Fruit fly (Drosophila melanogaster) whole organism, embryonic: ENCODE results near the gene CG10301.

ENCODE experiments used
- Abd-B ChIP-seq: fragments of 200-800 bp; sonication (Bioruptor generic); optimal IDR thresholded peaks from 2 replicates; lab custom pipeline; 2018; ENCODE audit warnings: missing biosample characterization, mild to moderate bottlenecking, missing genetic modification characterization, moderate library complexity
- Ada2b ChIP-seq: fragments of 200-800 bp; sonication (Bioruptor generic); IDR thresholded peaks from 2 replicates; pipeline ENCODE4 v1.3.6; 2022; ENCODE audit warnings: missing biosample characterization, missing genetic modification characterization
- Atf6 ChIP-seq: fragments of 200-800 bp; sonication (Bioruptor generic); IDR thresholded peaks from 2 replicates; pipeline ENCODE4 v1.3.6; 2022; ENCODE audit warnings: missing biosample characterization, missing genetic modification characterization
- Bgb ChIP-seq: fragments of 200-800 bp; sonication (Bioruptor generic); IDR thresholded peaks from 2 replicates; pipeline ENCODE4 v1.3.6; 2022; ENCODE audit warnings: missing biosample characterization, missing genetic modification characterization; ENCODE audit not compliant: partially characterized antibody
- Blimp-1 ChIP-seq: fragments of 200-800 bp; sonication (Bioruptor generic); optimal IDR thresholded peaks from 3 replicates; lab custom pipeline; 2018; ENCODE audit warnings: missing biosample characterization, missing genetic modification characterization, mild to moderate bottlenecking, moderate library complexity, missing genetic modification reagents
- C15 ChIP-seq: fragments of 200-800 bp; sonication (Bioruptor generic); IDR thresholded peaks from 3 replicates; pipeline ENCODE4 v1.3.6; 2022; ENCODE audit warnings: missing biosample characterization, missing genetic modification characterization
- CG10431 ChIP-seq: fragments of 200-800 bp; sonication (Bioruptor generic); optimal IDR thresholded peaks from 3 replicates; lab custom pipeline; 2018; ENCODE audit warnings: missing biosample characterization, mild to moderate bottlenecking, missing genetic modification characterization
- CG16813 ChIP-seq: fragments of 200-800 bp; sonication (Bioruptor generic); IDR thresholded peaks from 3 replicates; pipeline ENCODE4 v1.3.6; 2022; ENCODE audit warnings: missing biosample characterization, missing genetic modification characterization; ENCODE audit not compliant: partially characterized antibody
- CG17912 ChIP-seq: fragments of 200-800 bp; sonication (Bioruptor generic); optimal IDR thresholded peaks from 2 replicates; lab custom pipeline; 2018; ENCODE audit warnings: missing biosample characterization, mild to moderate bottlenecking, missing genetic modification characterization
- CG18599 ChIP-seq: fragments of 200-800 bp; sonication (Bioruptor generic); optimal IDR thresholded peaks from 3 replicates; lab custom pipeline; 2017; ENCODE audit warnings: missing biosample characterization, missing genetic modification characterization, mild to moderate bottlenecking, moderate library complexity, missing genetic modification reagents
- CG18764 ChIP-seq: fragments of 200-800 bp; sonication (Bioruptor generic); optimal IDR thresholded peaks from 3 replicates; lab custom pipeline; 2016; ENCODE audit warnings: missing biosample characterization, missing genetic modification characterization
- CG2120 ChIP-seq: fragments of 200-800 bp; sonication (Bioruptor generic); optimal IDR thresholded peaks from 3 replicates; lab custom pipeline; 2016; ENCODE audit warnings: missing biosample characterization, missing genetic modification characterization
- CG3281 ChIP-seq: fragments of 200-800 bp; sonication (Bioruptor generic); optimal IDR thresholded peaks from 3 replicates; lab custom pipeline; 2017; ENCODE audit warnings: missing biosample characterization, mild to moderate bottlenecking, missing genetic modification characterization
- CG3407 ChIP-seq: fragments of 200-800 bp; sonication (Bioruptor generic); optimal IDR thresholded peaks from 2 replicates; lab custom pipeline; 2018; ENCODE audit warnings: missing biosample characterization, mild to moderate bottlenecking, missing genetic modification characterization
- CG34422 ChIP-seq: fragments of 200-800 bp; sonication (Bioruptor generic); IDR thresholded peaks from 3 replicates; pipeline ENCODE4 v1.3.6; 2022; ENCODE audit warnings: missing biosample characterization, missing genetic modification characterization
- CG3838 ChIP-seq: fragments of 200-800 bp; sonication (Bioruptor generic); optimal IDR thresholded peaks from 3 replicates; lab custom pipeline; 2016; ENCODE audit warnings: missing biosample characterization, missing genetic modification characterization
- CG4404 ChIP-seq: fragments of 200-800 bp; sonication (Bioruptor generic); IDR thresholded peaks from 2 replicates; pipeline ENCODE4 v1.3.6; 2022; ENCODE audit warnings: missing biosample characterization, missing genetic modification characterization
- CG6254 ChIP-seq: fragments of 200-800 bp; sonication (Bioruptor generic); optimal IDR thresholded peaks from 3 replicates; lab custom pipeline; 2017; ENCODE audit warnings: mild to moderate bottlenecking, missing biosample characterization, missing genetic modification reagents, missing genetic modification characterization
- CG6791 ChIP-seq: fragments of 200-800 bp; sonication (Bioruptor generic); IDR thresholded peaks from 3 replicates; pipeline ENCODE4 v1.3.6; 2022; ENCODE audit warnings: missing biosample characterization, missing genetic modification characterization; ENCODE audit not compliant: partially characterized antibody
- CG6854 ChIP-seq: fragments of 200-800 bp; sonication (Bioruptor generic); optimal IDR thresholded peaks from 3 replicates; lab custom pipeline; 2017; ENCODE audit warnings: missing biosample characterization, mild to moderate bottlenecking, missing genetic modification characterization
- CG7987 ChIP-seq: fragments of 200-800 bp; sonication (Bioruptor generic); optimal IDR thresholded peaks from 2 replicates; lab custom pipeline; 2018; ENCODE audit warnings: missing biosample characterization, mild to moderate bottlenecking, missing genetic modification characterization, moderate library complexity
- CG8290 ChIP-seq, 3 experiments: fragments of 200-800 bp; sonication (Bioruptor generic); optimal IDR thresholded peaks; 2 replicates each; lab custom pipeline; 2016 to 2019; ENCODE audit warnings: missing biosample characterization in 3 of 3, missing genetic modification characterization in 3 of 3, mild to moderate bottlenecking in 2 of 3, moderate library complexity in 1 of 3
- CG8359 ChIP-seq: fragments of 200-800 bp; sonication (Bioruptor generic); optimal IDR thresholded peaks from 2 replicates; lab custom pipeline; 2017; ENCODE audit warnings: missing biosample characterization, mild to moderate bottlenecking, missing genetic modification characterization, borderline replicate concordance
- D19B ChIP-seq: fragments of 200-800 bp; sonication (Bioruptor generic); optimal IDR thresholded peaks from 2 replicates; lab custom pipeline; 2017; ENCODE audit warnings: missing biosample characterization, mild to moderate bottlenecking, missing genetic modification characterization
- Fer3 ChIP-seq: fragments of 200-800 bp; sonication (Bioruptor generic); optimal IDR thresholded peaks from 2 replicates; lab custom pipeline; 2018; ENCODE audit warnings: missing biosample characterization, mild to moderate bottlenecking, missing genetic modification characterization, moderate library complexity
- H15 ChIP-seq: fragments of 200-800 bp; sonication (Bioruptor generic); IDR thresholded peaks from 3 replicates; pipeline ENCODE4 v1.3.6; 2022; ENCODE audit warnings: missing biosample characterization, missing genetic modification characterization
- Lhr ChIP-seq: fragments of 200-800 bp; sonication (Bioruptor generic); optimal IDR thresholded peaks from 3 replicates; lab custom pipeline; 2017; ENCODE audit warnings: mild to moderate bottlenecking, missing biosample characterization, missing genetic modification reagents, missing genetic modification characterization
- Nf-YC ChIP-seq: fragments of 200-800 bp; optimal IDR thresholded peaks from 3 replicates; lab custom pipeline; 2019; ENCODE audit warnings: missing biosample characterization, mild to moderate bottlenecking, missing genetic modification characterization, moderate library complexity
- Sry-β ChIP-seq: fragments of 200-800 bp; sonication (Bioruptor generic); optimal IDR thresholded peaks from 2 replicates; lab custom pipeline; 2018; ENCODE audit warnings: missing biosample characterization, mild to moderate bottlenecking, missing genetic modification characterization, moderate library complexity
- Stat92E ChIP-seq, 3 experiments: fragments of >200 bp in 2 of 3; fragments of 200-800 bp in 1 of 3; sonication (Bioruptor generic) in 1 of 3; optimal IDR thresholded peaks; 2 replicates each; lab custom pipeline; 2017 to 2019; ENCODE audit warnings: missing biosample characterization in 3 of 3, missing genetic modification characterization in 3 of 3, mild to moderate bottlenecking in 1 of 3, moderate library complexity in 1 of 3
- YL-1 ChIP-seq: fragments of 200-800 bp; sonication (Bioruptor generic); optimal IDR thresholded peaks from 3 replicates; lab custom pipeline; 2017; ENCODE audit warnings: missing biosample characterization, mild to moderate bottlenecking, missing genetic modification characterization
- bcd ChIP-seq: fragments of 200-800 bp; sonication (Bioruptor generic); optimal IDR thresholded peaks from 2 replicates; lab custom pipeline; 2017; ENCODE audit warnings: missing biosample characterization, mild to moderate bottlenecking, missing genetic modification characterization
- dmrt99B ChIP-seq: fragments of 200-800 bp; sonication (Bioruptor generic); optimal IDR thresholded peaks from 2 replicates; lab custom pipeline; 2018; ENCODE audit warnings: missing biosample characterization, mild to moderate bottlenecking, missing genetic modification characterization, moderate library complexity
- insv ChIP-seq, 2 experiments: fragments of 200-800 bp; sonication (Bioruptor generic); optimal IDR thresholded peaks; 3 replicates each; lab custom pipeline; 2016 to 2018; ENCODE audit warnings: missing biosample characterization in 2 of 2, missing genetic modification characterization in 2 of 2
- nerfin-1 ChIP-seq: fragments of 200-800 bp; sonication (Bioruptor generic); optimal IDR thresholded peaks from 3 replicates; lab custom pipeline; 2019; ENCODE audit warnings: missing biosample characterization, mild to moderate bottlenecking, missing genetic modification characterization, moderate library complexity
- nerfin-2 ChIP-seq: fragments of 200-800 bp; sonication (Bioruptor generic); IDR thresholded peaks from 2 replicates; pipeline ENCODE4 v1.3.6; 2022; ENCODE audit warnings: missing biosample characterization, missing genetic modification characterization; ENCODE audit not compliant: partially characterized antibody
- oc ChIP-seq: fragments of 200-800 bp; sonication (Bioruptor generic); optimal IDR thresholded peaks from 2 replicates; lab custom pipeline; 2018; ENCODE audit warnings: missing biosample characterization, mild to moderate bottlenecking, missing genetic modification characterization, moderate library complexity
- rib ChIP-seq: fragments of 200-800 bp; sonication (Bioruptor generic); IDR thresholded peaks from 2 replicates; pipeline ENCODE4 v1.3.6; 2022; ENCODE audit warnings: missing biosample characterization, missing genetic modification characterization
- schlank ChIP-seq: fragments of 200-800 bp; sonication (Bioruptor generic); optimal IDR thresholded peaks from 2 replicates; lab custom pipeline; 2018; ENCODE audit warnings: missing biosample characterization, mild to moderate bottlenecking, missing genetic modification characterization
- sens ChIP-seq: fragments of 200-800 bp; sonication (Bioruptor generic); peaks from one replicate; lab custom pipeline; 2016; ENCODE audit warnings: missing biosample characterization, missing genetic modification characterization
- sug ChIP-seq: fragments of 200-800 bp; optimal IDR thresholded peaks from 2 replicates; lab custom pipeline; 2019; ENCODE audit warnings: missing biosample characterization, mild to moderate bottlenecking, missing genetic modification characterization, moderate library complexity
- tin ChIP-seq: fragments of 200-800 bp; sonication (Bioruptor generic); optimal IDR thresholded peaks from 3 replicates; lab custom pipeline; 2016; ENCODE audit warnings: missing biosample characterization, missing genetic modification characterization
- twi ChIP-seq: fragments of 200-800 bp; optimal IDR thresholded peaks from 2 replicates; lab custom pipeline; 2019; ENCODE audit warnings: missing biosample characterization, mild to moderate bottlenecking, missing genetic modification characterization, moderate library complexity
- unc-4 ChIP-seq: fragments of 200-800 bp; sonication (Bioruptor generic); IDR thresholded peaks from 2 replicates; pipeline ENCODE4 v1.3.6; 2022; ENCODE audit warnings: missing biosample characterization, missing genetic modification characterization; ENCODE audit not compliant: partially characterized antibody
- wor ChIP-seq: fragments of 200-800 bp; sonication (Bioruptor generic); IDR thresholded peaks from 2 replicates; pipeline ENCODE4 v1.3.6; 2022; ENCODE audit warnings: missing biosample characterization, missing genetic modification characterization
- zf30C ChIP-seq: fragments of 200-800 bp; sonication (Bioruptor generic); optimal IDR thresholded peaks from 3 replicates; lab custom pipeline; 2018; ENCODE audit warnings: missing biosample characterization, mild to moderate bottlenecking, missing genetic modification characterization

CG10301 gene

DNA sequence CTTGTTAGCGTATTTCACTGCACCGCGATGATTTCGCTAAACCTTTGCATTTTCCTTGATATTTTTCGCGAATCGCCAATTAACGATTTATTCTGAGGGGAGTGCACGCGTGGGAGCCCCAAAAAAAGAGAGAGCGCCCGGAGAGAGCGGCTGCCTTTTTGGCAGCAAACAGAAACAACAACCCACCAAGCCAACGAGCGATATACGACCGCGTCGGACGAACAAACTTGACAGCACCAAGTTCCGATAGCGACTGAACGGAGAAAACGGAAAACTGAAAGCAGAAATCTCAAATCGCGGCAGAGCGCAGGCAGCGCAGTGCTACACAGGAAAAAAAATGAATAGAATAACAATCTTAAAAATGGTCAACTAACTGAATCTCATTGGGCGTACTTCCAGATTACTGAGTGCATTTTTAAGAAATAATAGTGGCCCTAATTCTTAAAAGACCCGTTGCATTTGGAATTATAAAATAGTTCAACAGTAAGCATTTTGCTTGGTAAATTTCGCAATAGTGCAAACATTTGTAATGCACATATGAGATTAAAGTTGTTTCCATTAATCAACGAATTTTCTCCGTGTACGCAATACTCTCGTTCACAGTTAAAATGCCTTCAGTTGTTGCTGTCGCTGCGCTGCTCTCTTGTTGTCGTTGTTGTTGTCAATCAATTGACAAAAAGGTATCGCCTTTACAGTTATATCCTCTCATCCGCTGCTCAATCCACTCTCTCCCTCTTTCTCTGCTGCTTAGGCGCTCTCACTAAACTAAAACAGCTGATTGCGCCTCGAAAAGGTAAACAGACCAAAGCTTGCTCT, 40.3 kb upstream of the CG10301 start, which contains the start of gene CG31145 (continued):
- TF ChIP-seq oc (tag; lab: Kevin White, UChicago) (peak; percentile 99), Lhr (GFP tag; lab: Kevin White, UChicago) (peak; percentile 98), nerfin-2 (GFP tag; lab: Robert Waterston, UW) (no peak), CG6854 (GFP tag; lab: Kevin White, UChicago) (peak; percentile 99), H15 (GFP tag; lab: Robert Waterston, UW) (peak; percentile 98), tin (GFP tag; lab: Kevin White, UChicago) (peak; percentile 99), Fer3 (tag; lab: Kevin White, UChicago) (peak; percentile 99), CG4404 (peak; percentile 98), C15 (GFP tag; lab: Robert Waterston, UW) (peak; percentile 97), CG6254 (GFP tag; lab: Kevin White, UChicago) (peak; percentile 97), Blimp-1 (GFP tag; lab: Kevin White, UChicago) (peak; percentile 98), sens (peak; percentile 100), Stat92E (GFP tag; optimal IDR thresholded peaks at IDR 0.05; lab: Kevin White, UChicago) (peak in 1 of 3 experiments; percentile 94), Sry-β (GFP tag; lab: Kevin White, UChicago) (peak; percentile 73), CG3407 (GFP tag; lab: Kevin White, UChicago) (peak; percentile 99), schlank (tag; lab: Kevin White, UChicago) (peak; percentile 98), CG10431 (GFP tag; lab: Kevin White, UChicago) (peak; percentile 96), CG17912 (GFP tag; lab: Kevin White, UChicago) (peak; percentile 88), Bgb (GFP tag; lab: Robert Waterston, UW) (peak; percentile 73), insv (GFP tag; optimal IDR thresholded peaks at IDR 0.05; lab: Kevin White, UChicago) (peak; percentile 76 to 83), CG16813 (GFP tag; lab: Robert Waterston, UW) (0 out of 3 replicates have a peak, but pooled peaks have one; percentile 24), CG34422 (peak; percentile 99), Atf6 (GFP tag; lab: Robert Waterston, UW) (peak; percentile 100), bcd (GFP tag; lab: Kevin White, UChicago) (peak; percentile 100), unc-4 (GFP tag; lab: Robert Waterston, UW) (0 out of 2 replicates have a peak, but pooled peaks have one; percentile 15), CG8359 (GFP tag; lab: Kevin White, UChicago) (peak; percentile 96), CG18599 (GFP tag; lab: Kevin White, UChicago) (peak; percentile 100), CG18764 (GFP tag; lab: Kevin White, UChicago) (peak; percentile 99), twi (tag; lab: Kevin White, UChicago) (peak; percentile 98), Abd-B (GFP tag; lab: Kevin White, UChicago) (peak; percentile 100), dmrt99B (tag; lab: Kevin White, UChicago) (peak; percentile 100), D19B (GFP tag; lab: Kevin White, UChicago) (peak; percentile 97), Nf-YC (tag; lab: Kevin White, UChicago) (peak; percentile 93), rib (peak; percentile 97), CG8290 (GFP tag; optimal IDR thresholded peaks at IDR 0.05; lab: Kevin White, UChicago) (peak; percentile 98), CG8290 (tag; optimal IDR thresholded peaks at IDR 0.05; lab: Kevin White, UChicago) (peak; percentile 91 to 98), Ada2b (GFP tag; lab: Robert Waterston, UW) (peak; percentile 98), YL-1 (GFP tag; lab: Kevin White, UChicago) (peak; percentile 98), CG6791 (no peak), nerfin-1 (tag; lab: Kevin White, UChicago) (peak; percentile 98), CG3838 (peak; percentile 96), sug (tag; lab: Kevin White, UChicago) (peak; percentile 98), CG7987 (peak; percentile 97), CG2120 (GFP tag; lab: Kevin White, UChicago) (peak; percentile 100), wor (GFP tag; lab: Robert Waterston, UW) (peak; percentile 99), zf30C (GFP tag; lab: Kevin White, UChicago) (peak; percentile 95), CG3281 (GFP tag; lab: Kevin White, UChicago) (peak; percentile 100)
